Fruit fly (Drosophila melanogaster) Kc167 (cell line): ENCODE results near the gene CG12974.

Experiments
- Myc ChIP-seq: fragments of >200 bp; optimal IDR thresholded peaks from 2 replicates; lab custom pipeline; 2017; ENCODE audit warnings: missing external identifiers
- Sin3A ChIP-seq: fragments of >200 bp; optimal IDR thresholded peaks from 2 replicates; lab custom pipeline; 2018; ENCODE audit warnings: missing external identifiers
- h ChIP-seq: fragments of >200 bp; optimal IDR thresholded peaks from 3 replicates; lab custom pipeline; 2018; ENCODE audit warnings: missing external identifiers
- insv ChIP-seq: fragments of >200 bp; optimal IDR thresholded peaks from 3 replicates; lab custom pipeline; 2018; ENCODE audit warnings: missing external identifiers
- psq ChIP-seq: fragments of >200 bp; optimal IDR thresholded peaks from 2 replicates; lab custom pipeline; 2017; ENCODE audit warnings: missing external identifiers
- ttk ChIP-seq: sonication (Bioruptor generic); optimal IDR thresholded peaks from 2 replicates; lab custom pipeline; 2017; ENCODE audit warnings: missing external identifiers

The CG12974 gene

DNA sequence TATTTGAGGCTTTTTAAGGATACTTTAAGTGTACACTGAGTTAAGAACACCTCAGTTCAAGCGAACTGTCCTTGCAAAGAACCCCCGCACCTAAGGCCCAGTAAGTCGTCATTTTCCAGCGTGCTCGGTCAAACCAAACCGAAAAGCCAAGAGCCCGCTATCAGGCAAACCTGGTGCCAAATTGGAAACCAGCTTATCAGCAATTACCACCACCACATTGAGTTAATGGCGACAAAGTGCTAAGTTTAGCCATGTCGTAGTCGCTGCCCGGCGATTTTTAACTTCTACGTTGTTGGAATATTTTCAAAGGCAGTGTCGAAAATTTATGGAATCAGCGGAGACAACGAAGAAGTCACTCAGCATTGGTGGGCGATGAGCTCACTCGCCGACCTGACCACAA, 3.0 kb downstream of the CG12974 start:
- TF ChIP-seq Myc (lab: Kevin White, UChicago) = no peak
- TF ChIP-seq h (lab: Kevin White, UChicago) = no peak
- no peak for TF ChIP-seq ttk (lab: Kevin White, UChicago)
- TF ChIP-seq Sin3A (lab: Kevin White, UChicago) = no peak
- no peak for TF ChIP-seq insv
- TF ChIP-seq psq = no peak

DNA sequence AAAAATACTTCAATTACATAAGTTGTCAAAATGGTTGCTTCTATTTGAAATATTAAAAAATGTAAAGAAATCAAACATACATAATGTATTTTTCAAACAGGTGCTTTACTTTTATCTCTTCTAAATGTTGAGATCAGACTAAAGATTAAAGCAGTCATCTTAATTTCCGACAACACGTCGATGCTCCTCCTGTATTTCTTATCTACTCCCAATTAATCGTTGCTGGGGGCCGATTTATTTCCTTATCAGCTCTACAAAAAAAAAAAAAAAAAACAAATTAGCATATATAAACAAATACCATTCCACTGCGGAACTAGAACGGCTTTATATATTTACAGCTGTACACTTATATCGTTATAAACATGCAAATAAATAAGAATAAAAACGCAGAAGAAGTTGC, 4.1 kb downstream of the CG12974 start:
- TF ChIP-seq Sin3A (lab: Kevin White, UChicago) = no peak
- no peak for TF ChIP-seq Myc (lab: Kevin White, UChicago)
- no peak for TF ChIP-seq psq
- TF ChIP-seq ttk (lab: Kevin White, UChicago) = no peak
- no peak for TF ChIP-seq h (lab: Kevin White, UChicago)
- TF ChIP-seq insv = no peak

DNA sequence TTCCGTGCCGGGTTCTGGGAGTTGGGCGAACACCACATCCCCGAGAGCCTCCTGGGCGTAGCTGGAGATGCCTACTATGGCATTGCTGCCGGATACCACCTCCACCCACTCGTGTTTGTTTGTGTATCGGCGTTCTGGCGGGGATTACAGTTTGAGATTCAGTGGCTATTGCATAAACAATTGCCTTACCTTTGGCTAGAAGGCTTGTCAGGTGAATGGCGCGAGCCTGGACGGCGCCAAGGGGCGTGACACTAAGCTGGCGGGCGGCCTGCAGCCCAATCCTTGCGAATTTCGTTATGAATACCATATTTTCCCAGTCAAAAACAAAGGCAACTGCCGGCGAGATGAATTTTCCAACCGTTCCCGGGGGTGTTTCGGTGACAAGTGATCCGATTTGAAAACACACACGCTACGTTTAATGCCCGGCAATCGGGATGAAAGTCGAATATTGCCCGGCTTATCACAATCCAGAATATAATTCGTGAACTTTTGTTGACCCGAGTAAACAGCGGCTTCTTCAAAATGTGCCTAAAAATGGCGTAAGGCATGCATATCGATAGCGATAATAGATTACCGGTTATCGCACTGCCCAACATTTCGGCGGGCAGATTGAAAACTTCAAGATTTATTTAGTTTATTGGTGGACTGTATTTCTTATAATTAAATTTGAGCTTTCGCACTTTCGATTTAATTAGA, 4.6 kb downstream of the CG12974 start, which contains the start of gene ppl:
ppl (minus strand) TSS at position 511 of the 696 bp plus-strand sequence.
- TF ChIP-seq h (lab: Kevin White, UChicago) (no peak), insv (no peak), psq (no peak), Myc (lab: Kevin White, UChicago) (no peak), ttk (lab: Kevin White, UChicago) (no peak), Sin3A (lab: Kevin White, UChicago) (no peak)

DNA sequence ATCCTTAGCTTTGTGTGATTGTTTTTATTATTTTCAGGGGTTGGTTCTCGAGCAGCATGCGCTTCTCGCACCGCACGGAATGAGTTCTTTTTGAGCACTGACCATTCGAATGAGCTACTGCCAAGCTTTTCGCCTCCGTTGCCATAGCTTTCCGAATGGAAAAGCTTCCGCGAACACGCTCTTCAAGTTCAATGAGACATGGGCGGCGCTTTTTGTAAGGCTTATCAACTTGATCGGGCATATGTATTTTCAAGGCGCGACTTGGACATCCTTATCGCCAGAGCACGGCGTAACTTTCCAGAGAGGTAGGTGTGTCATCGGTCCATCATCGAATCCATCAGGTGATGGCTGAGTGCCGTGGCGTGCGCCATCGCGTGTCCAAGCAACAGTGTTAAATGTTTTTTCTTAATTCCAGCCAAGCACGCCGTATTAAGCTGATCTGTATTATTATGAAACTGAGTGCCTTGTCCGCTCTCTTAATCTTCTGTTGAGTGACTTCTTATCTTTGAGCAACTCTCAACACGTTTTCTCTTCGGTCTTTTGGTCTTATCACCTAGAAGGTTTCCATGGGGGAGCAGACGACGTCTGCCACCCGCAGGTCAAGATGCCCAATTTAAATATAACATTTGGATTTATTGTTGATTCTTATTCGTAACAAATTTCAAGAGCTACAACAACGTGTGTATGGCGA, 5.7 kb downstream of the CG12974 start, which contains the start of gene AcCoAS:
AcCoAS (minus strand) TSS at position 368 of the 691 bp plus-strand sequence.
- TF ChIP-seq Myc (lab: Kevin White, UChicago) (no peak), ttk (lab: Kevin White, UChicago) (no peak), Sin3A (lab: Kevin White, UChicago) (no peak), psq (no peak), insv (no peak), h (lab: Kevin White, UChicago) (no peak)

DNA sequence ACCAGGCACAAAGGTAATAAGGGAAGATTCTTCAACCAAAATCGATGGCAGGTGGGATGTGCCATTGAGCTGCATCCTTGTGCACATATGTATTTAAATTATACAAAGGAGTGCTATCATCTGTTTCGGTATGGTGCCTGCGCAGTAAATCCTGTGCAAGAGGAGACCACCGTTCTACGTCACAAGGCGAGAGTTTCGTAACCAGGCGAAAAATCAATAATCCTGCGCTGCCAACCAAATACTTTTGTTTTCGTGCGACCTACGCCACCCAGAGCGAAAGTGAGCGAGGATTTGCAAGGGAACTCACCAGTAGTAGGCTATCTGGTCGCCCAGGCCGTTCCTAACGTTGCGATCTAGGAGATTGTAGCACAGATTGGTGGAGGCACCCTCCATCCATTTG, 6.6 kb downstream of the CG12974 start:
- TF ChIP-seq psq = no peak
- TF ChIP-seq Sin3A (lab: Kevin White, UChicago) = no peak
- TF ChIP-seq h (lab: Kevin White, UChicago) = no peak
- no peak for TF ChIP-seq ttk (lab: Kevin White, UChicago)
- TF ChIP-seq Myc (lab: Kevin White, UChicago) = no peak
- TF ChIP-seq insv = no peak

DNA sequence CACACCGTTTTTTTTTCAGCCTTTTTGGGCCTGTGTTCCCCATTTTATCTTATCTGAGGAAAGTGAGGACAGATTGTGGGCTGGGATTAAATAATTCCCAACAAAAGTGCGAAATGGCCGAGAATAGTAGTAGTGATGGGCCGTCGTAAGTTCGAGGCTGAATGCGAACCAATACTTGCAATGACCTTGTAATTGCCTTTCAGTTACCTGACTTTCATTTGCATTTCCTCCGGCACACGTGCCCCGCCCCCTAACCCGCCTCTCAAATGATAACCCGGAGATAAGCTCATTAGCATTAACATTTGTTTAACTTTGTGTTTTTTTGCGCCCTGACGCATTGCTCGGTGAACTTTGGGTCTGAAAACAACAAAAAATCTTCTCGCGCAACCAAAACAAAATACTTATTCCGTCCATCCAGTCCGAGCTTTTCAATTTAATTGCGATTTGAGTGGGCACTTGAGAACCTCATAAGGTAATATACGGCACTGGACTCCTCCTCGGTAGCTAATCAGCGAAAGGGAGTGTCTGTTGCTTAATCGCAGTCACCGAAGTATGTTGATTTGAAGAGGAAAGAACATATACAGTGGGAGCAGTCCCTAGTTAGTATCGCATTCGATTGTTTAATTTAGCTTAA, 7.7 kb downstream of the CG12974 start:
- no peak for TF ChIP-seq insv
- TF ChIP-seq ttk (lab: Kevin White, UChicago) = no peak
- TF ChIP-seq Sin3A (lab: Kevin White, UChicago) = no peak
- TF ChIP-seq h (lab: Kevin White, UChicago) = no peak
- TF ChIP-seq psq = no peak
- TF ChIP-seq Myc (lab: Kevin White, UChicago) = no peak

DNA sequence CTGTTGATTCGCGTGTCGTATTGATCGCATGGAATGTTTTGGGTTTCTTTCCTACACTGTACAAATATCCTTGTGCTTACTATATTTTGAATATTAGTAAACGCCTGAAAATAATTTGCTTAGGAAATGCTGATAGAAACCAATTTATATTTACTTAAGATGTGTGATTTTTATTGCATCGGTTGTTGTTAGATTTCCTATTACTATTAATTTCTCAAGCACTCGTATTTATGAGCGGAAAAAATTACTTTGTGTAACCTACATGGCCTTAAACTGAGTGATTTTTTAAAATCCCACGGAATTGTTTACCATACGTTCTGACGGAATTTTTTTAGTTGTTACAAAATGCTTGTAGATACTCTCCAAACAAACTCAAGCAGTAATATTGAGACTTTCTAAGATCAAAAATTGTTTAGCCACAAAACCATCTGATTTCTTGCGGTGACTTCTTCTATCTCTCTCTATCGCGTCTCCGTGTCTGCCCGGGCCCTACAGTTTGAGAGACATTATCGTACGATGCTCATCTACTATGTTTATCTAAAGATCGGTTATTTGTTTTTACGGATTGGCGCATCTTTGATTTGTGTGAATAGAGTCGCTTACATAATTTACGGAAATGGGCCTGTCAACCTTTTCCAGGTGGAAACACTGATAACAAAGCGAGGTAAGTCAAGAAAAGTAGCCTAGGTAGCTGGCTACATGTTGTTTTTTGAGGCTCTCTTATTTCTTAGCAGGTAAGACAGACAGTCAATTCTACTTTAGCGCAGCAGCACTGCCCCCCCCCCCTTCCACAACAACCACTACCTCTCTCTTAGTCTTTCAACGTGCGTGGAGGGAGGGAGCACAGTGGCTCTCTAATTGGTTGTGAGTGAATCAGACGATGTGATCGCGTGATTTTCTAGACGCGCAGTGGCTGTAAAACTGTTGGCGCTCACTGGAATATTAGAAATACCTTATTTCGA, 9.2 kb downstream of the CG12974 start:
- TF ChIP-seq psq = no peak
- peak; percentile 45 for TF ChIP-seq ttk (lab: Kevin White, UChicago)

DNA sequence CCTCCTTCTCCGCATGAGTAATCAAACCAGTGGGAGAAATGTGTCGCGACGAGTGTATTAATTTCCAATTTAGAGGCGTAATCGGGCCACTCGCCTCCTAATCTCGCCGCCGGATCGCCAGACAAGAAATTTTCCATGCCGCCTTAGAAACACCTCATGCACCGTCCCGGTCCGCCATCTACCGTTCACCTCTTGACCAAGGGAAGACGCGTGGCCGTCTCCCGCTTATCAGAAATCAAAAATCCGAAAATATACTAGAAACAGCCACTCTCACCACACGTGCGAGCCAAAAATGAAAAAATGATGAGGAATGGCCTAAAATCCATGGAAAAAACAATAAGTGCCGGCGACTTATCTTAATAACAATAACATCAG, 9.9 kb downstream of the CG12974 start:
- TF ChIP-seq psq (no peak), Sin3A (lab: Kevin White, UChicago) (no peak), h (lab: Kevin White, UChicago) (no peak), ttk (lab: Kevin White, UChicago) (no peak), Myc (lab: Kevin White, UChicago) (no peak), insv (no peak)

DNA sequence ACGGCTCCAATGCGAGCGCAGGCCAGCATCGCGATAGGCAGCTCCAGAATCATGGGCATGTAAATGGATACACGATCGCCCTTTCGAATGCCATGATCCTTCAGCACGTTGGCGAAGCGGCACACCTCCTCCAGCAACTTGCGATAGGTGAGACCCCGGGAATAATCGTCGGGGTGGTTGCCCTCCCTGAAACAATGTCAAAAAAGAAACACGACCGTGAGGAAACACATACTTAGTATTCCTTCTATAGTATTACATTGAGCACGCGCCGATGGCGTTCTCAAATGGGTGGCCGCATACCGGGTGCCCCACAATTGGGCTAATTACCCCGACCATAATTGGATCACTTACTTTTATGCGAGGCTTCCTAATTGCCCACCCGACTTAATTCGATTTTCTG, 12.3 kb downstream of the CG12974 start:
- TF ChIP-seq ttk (lab: Kevin White, UChicago) (no peak), psq (no peak), insv (no peak), Sin3A (lab: Kevin White, UChicago) (no peak), h (lab: Kevin White, UChicago) (no peak), Myc (lab: Kevin White, UChicago) (no peak)

DNA sequence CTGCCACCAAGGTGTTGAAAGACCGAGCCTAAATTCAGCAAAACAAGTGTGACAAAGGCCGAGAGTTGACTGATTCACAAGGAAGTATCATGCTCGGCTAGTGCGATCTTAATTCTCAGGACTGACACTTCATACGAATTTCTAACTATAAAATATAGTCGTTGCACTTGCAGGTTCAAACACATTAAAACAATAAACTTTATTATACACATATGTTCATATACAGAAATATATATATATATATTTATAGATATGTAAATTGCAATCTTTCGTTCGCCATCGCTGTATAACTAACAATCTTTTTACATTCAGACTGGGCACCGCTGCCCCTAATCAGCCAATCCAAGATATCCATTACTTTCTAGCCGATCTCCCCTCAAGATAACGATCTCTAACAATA, 15.3 kb downstream of the CG12974 start, which contains the start of gene CG9389:
CG9389 (minus strand) TSS at position 101 of the 400 bp plus-strand sequence.
- TF ChIP-seq Sin3A (lab: Kevin White, UChicago) (no peak), insv (no peak), h (lab: Kevin White, UChicago) (no peak), psq (no peak), Myc (lab: Kevin White, UChicago) (no peak), ttk (lab: Kevin White, UChicago) (no peak)

DNA sequence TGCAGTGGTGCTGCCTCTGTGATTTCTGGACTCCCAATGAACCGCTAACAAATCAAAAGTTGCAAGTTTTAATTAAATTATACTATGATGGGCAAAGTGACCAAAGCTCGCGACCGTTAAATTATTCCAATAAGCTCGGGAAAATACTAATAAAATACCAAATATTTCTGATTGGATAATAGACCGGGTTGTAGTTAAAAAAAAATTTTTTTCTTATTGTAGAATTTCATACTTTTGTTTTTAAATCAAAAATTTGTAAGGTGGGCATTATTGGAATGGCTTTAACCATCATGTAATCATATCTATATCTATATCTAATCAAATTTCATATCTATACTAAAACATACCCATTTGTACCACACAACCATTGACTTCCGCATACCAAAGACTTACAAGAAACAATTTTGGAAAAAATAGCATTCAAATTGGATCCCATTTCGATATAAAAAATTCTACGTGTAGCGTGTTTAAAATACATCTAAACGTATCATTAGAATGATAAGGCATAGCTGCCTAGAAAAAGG, 17.8 kb downstream of the CG12974 start, which contains the start of gene CG9391:
CG9391 (minus strand) TSS at position 474 of the 524 bp plus-strand sequence.
- TF ChIP-seq ttk (lab: Kevin White, UChicago) (no peak), psq (no peak), h (lab: Kevin White, UChicago) (no peak), insv (no peak)
